Worm (Caenorhabditis elegans): Measurements from ENCODE around the gene inx-7.

inx-7 gene

DNA sequence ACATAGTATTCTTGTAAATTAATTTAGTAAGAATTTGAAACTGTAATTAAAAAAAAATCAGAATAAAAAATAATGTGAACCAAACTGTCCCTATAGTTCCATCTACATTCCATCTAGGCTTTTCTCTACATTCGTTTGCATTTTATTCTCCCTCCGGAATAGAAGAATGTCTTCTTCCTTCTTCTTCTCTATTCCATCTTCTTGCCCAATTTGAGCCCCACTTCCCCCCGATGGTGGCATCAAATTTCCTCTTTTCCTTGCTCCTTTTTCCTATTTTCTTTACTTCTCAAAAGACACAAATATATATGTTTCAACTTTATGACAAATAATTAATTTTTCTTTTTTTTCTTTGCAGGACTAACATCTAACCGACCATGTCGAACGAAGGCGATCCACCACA is 28.8 kb upstream of the inx-7 start, which contains the start of gene unc-44:
TSS of gene unc-44 (plus strand) at position 356 of the 400 bp plus-strand sequence.
- TF ChIP-seq sea-2 (GFP tag; IDR thresholded peaks at IDR 0.05) (no peak), Y53F4B.3 (GFP tag; IDR thresholded peaks at IDR 0.05) (no peak), madf-3 (GFP tag; IDR thresholded peaks at IDR 0.05) (no peak), athp-1 (tag; optimal IDR thresholded peaks at IDR 0.05) (no peak), lag-1 (GFP tag; IDR thresholded peaks at IDR 0.05) (no peak), snpc-1.3 (tag; optimal IDR thresholded peaks at IDR 0.05; ENCODE audit: insufficient read depth) (no peak), tbp1 (GFP tag; optimal IDR thresholded peaks at IDR 0.05) (no peak), nfya-1 (tag; optimal IDR thresholded peaks at IDR 0.05; ENCODE audit: borderline replicate concordance, insufficient read depth) (no peak), aptf-2 (GFP tag; conservative IDR thresholded peaks at IDR 0.05) (no peak), lin-26 (GFP tag; IDR thresholded peaks at IDR 0.05) (no peak), pbrm-1 (GFP tag; IDR thresholded peaks at IDR 0.05) (no peak), lin-35 (GFP tag; optimal IDR thresholded peaks at IDR 0.05) (no peak), tlf-1 (GFP tag; optimal IDR thresholded peaks at IDR 0.05) (no peak), Y95B8A.8 (GFP tag; IDR thresholded peaks at IDR 0.05) (no peak)

DNA sequence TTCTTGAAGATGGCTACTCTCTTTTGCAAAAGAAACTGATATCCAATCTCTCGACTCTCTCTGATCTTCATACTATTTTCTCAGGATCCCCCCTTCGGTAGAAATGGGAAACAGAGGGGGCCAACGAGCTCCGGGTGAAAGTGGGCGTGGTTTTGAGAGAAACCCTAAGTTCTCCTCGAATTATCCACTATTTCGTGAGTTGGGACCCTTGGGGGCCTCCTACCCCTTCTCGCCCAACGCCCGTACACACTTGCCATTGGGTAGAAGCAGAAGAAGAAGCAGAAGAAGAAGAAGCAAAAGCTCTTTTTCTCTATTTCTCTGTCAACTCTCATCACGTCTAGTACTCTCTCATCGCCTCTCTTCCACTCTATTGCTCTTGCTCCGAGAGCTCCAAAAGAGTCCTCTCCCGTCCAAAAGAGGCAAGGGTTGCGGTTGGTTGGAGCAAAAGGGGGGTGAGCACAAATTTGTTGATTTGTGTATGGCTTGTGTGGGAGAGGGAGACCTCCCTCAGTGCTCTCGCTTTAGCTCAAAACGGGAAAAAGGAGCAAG is 27.6 kb upstream of the inx-7 start:
- 0 out of 2 replicates have a peak, but pooled peaks have one; percentile 42 for TF ChIP-seq ekl-4 (GFP tag; IDR thresholded peaks at IDR 0.05)
- TF ChIP-seq ceh-79 (tag; optimal IDR thresholded peaks at IDR 0.05), result no peak
- no peak for TF ChIP-seq snpc-3.4 (tag; optimal IDR thresholded peaks at IDR 0.05)
- no peak for TF ChIP-seq aptf-3 (GFP tag; IDR thresholded peaks at IDR 0.05)
- TF ChIP-seq T07F8.4 (tag; optimal IDR thresholded peaks at IDR 0.05), result no peak
- no peak for TF ChIP-seq ztf-3 (GFP tag; optimal IDR thresholded peaks at IDR 0.05)
- no peak for TF ChIP-seq B0035.1 (tag; optimal IDR thresholded peaks at IDR 0.05)
- no peak for TF ChIP-seq hrde-1 (tag; optimal IDR thresholded peaks at IDR 0.05; ENCODE audit: borderline replicate concordance)
- TF ChIP-seq ceh-40 (GFP tag; IDR thresholded peaks at IDR 0.05), result no peak
- TF ChIP-seq K11D2.4 (GFP tag; IDR thresholded peaks at IDR 0.05), result no peak
- no peak for TF ChIP-seq somi-1 (GFP tag; optimal IDR thresholded peaks at IDR 0.05)
- no peak for TF ChIP-seq zim-3 (tag; optimal IDR thresholded peaks at IDR 0.05)
- TF ChIP-seq lin-35 (GFP tag; optimal IDR thresholded peaks at IDR 0.05), result no peak
- TF ChIP-seq F37B4.10 (GFP tag; IDR thresholded peaks at IDR 0.05), result no peak
- no peak for TF ChIP-seq ztf-6 (GFP tag; IDR thresholded peaks at IDR 0.05)
- TF ChIP-seq F10E7.11 (tag; optimal IDR thresholded peaks at IDR 0.05), result no peak
- TF ChIP-seq Y56A3A.18 (GFP tag; IDR thresholded peaks at IDR 0.05), result no peak
- TF ChIP-seq Y79H2A.3 (GFP tag; conservative IDR thresholded peaks at IDR 0.05), result no peak
- no peak for TF ChIP-seq mes-4 (tag; optimal IDR thresholded peaks at IDR 0.05)
- peak; percentile 62 for TF ChIP-seq hmg-1.2 (GFP tag; IDR thresholded peaks at IDR 0.05)
- TF ChIP-seq lin-40 (tag; optimal IDR thresholded peaks at IDR 0.05), result no peak
- no peak for TF ChIP-seq F39B2.1 (GFP tag; IDR thresholded peaks at IDR 0.05)
- no peak for TF ChIP-seq hlh-26 (GFP tag; conservative IDR thresholded peaks at IDR 0.05)
- TF ChIP-seq hmg-20 (GFP tag; IDR thresholded peaks at IDR 0.05), result no peak
- TF ChIP-seq ZK185.1 (tag; optimal IDR thresholded peaks at IDR 0.05; ENCODE audit: poor library complexity, severe bottlenecking), result no peak
- no peak for TF ChIP-seq snpc-4 (GFP tag; optimal IDR thresholded peaks at IDR 0.05)
- no peak for TF ChIP-seq snpc-4 (tag; optimal IDR thresholded peaks at IDR 0.05)
- no peak for TF ChIP-seq madf-6 (GFP tag; IDR thresholded peaks at IDR 0.05)
- no peak for TF ChIP-seq lsl-1 (GFP tag; optimal IDR thresholded peaks at IDR 0.05)
- no peak for TF ChIP-seq Y53G8AR.9 (GFP tag; conservative IDR thresholded peaks at IDR 0.05)
- TF ChIP-seq egl-18 (GFP tag; IDR thresholded peaks at IDR 0.05), result no peak
- peak; percentile 5 for TF ChIP-seq K12H6.12 (tag; optimal IDR thresholded peaks at IDR 0.05)
- TF ChIP-seq zfh-2 (GFP tag; conservative IDR thresholded peaks at IDR 0.05), result peak; percentile 80
- TF ChIP-seq mcd-1 (GFP tag; IDR thresholded peaks at IDR 0.05), result no peak
